Worm (Caenorhabditis elegans): ENCODE results near the gene R09F10.8.

Gene R09F10.8

ce11 chrX:8355350-8355749, 29.1 kb upstream of the R09F10.8 start:
- TF ChIP-seq nhr-12 (tag; optimal IDR thresholded peaks at IDR 0.05) (no peak), unc-120 (tag; optimal IDR thresholded peaks at IDR 0.05; ENCODE audit: poor library complexity, severe bottlenecking) (no peak), ceh-39 (tag; optimal IDR thresholded peaks at IDR 0.05) (no peak), hlh-1 (tag; optimal IDR thresholded peaks at IDR 0.05) (no peak), sptf-1 (tag; optimal IDR thresholded peaks at IDR 0.05) (no peak), pha-4 (tag; optimal IDR thresholded peaks at IDR 0.05) (no peak), mab-5 (tag; optimal IDR thresholded peaks at IDR 0.05) (no peak), nhr-237 (tag; optimal IDR thresholded peaks at IDR 0.05) (no peak), ceh-43 (GFP tag; optimal IDR thresholded peaks at IDR 0.05) (no peak), snpc-4 (tag; optimal IDR thresholded peaks at IDR 0.05) (no peak), bed-3 (GFP tag; optimal IDR thresholded peaks at IDR 0.05) (no peak), blmp-1 (tag; optimal IDR thresholded peaks at IDR 0.05) (no peak), lsy-2 (tag; optimal IDR thresholded peaks at IDR 0.05) (no peak), unc-62 (GFP tag; optimal IDR thresholded peaks at IDR 0.05) (no peak)

ce11 chrX:8354284-8354784, 28.1 kb upstream of the R09F10.8 start:
- TF ChIP-seq unc-120 (tag; optimal IDR thresholded peaks at IDR 0.05; ENCODE audit: poor library complexity, severe bottlenecking) (no peak), lsy-2 (tag; optimal IDR thresholded peaks at IDR 0.05) (no peak), tbx-8 (GFP tag; optimal IDR thresholded peaks at IDR 0.05) (no peak), ceh-39 (tag; optimal IDR thresholded peaks at IDR 0.05) (no peak), nhr-2 (tag; optimal IDR thresholded peaks at IDR 0.05) (no peak), pha-4 (tag; optimal IDR thresholded peaks at IDR 0.05) (no peak), ceh-43 (GFP tag; optimal IDR thresholded peaks at IDR 0.05) (no peak), elt-3 (tag; optimal IDR thresholded peaks at IDR 0.05) (no peak), sptf-1 (tag; optimal IDR thresholded peaks at IDR 0.05) (no peak), nhr-12 (tag; optimal IDR thresholded peaks at IDR 0.05) (no peak), ztf-11 (tag; optimal IDR thresholded peaks at IDR 0.05) (no peak), zip-8 (tag; optimal IDR thresholded peaks at IDR 0.05) (no peak), bed-3 (GFP tag; optimal IDR thresholded peaks at IDR 0.05) (no peak), lin-32 (GFP tag; optimal IDR thresholded peaks at IDR 0.05) (no peak), mab-5 (tag; optimal IDR thresholded peaks at IDR 0.05) (no peak), M03D4.4 (tag; optimal IDR thresholded peaks at IDR 0.05) (no peak), ces-1 (GFP tag; optimal IDR thresholded peaks at IDR 0.05) (no peak), nhr-28 (tag; optimal IDR thresholded peaks at IDR 0.05) (no peak)

DNA sequence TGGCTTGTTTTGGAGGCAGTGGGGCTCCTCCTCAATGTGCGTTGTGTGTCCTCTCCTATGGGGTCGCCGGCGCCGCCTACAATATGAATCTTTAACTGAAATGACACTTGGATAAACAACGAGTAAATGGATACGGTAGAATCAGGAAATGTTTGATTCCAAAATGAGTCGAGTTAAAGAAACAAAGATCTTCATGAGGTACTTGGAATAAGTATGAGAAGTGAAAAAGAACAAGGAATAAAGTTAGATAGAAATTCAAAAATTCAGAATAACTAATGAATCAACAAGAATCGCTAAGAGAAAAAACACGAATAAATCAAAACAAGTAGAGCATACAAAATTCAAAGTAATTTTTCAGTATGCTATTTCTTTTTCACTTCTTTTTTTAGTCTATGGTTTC, 24.7 kb upstream of the R09F10.8 start, which contains the start of gene npr-28:
TSS of gene npr-28 (minus strand) at position 101 of the 400 bp plus-strand sequence.
- TF ChIP-seq ceh-83 (GFP tag; optimal IDR thresholded peaks at IDR 0.05), result no peak
- no peak for TF ChIP-seq nhr-76 (tag; optimal IDR thresholded peaks at IDR 0.05)
- TF ChIP-seq ztf-11 (tag; optimal IDR thresholded peaks at IDR 0.05), result no peak
- TF ChIP-seq tbx-8 (GFP tag; optimal IDR thresholded peaks at IDR 0.05), result no peak
- no peak for TF ChIP-seq drap-1 (GFP tag; optimal IDR thresholded peaks at IDR 0.05)
- TF ChIP-seq sem-2 (GFP tag; optimal IDR thresholded peaks at IDR 0.05), result no peak
- TF ChIP-seq nhr-28 (tag; optimal IDR thresholded peaks at IDR 0.05), result no peak
- no peak for TF ChIP-seq cnd-1 (tag; optimal IDR thresholded peaks at IDR 0.05)
- no peak for TF ChIP-seq nhr-2 (tag; optimal IDR thresholded peaks at IDR 0.05)
- no peak for TF ChIP-seq unc-62 (GFP tag; optimal IDR thresholded peaks at IDR 0.05)
- TF ChIP-seq ceh-39 (tag; optimal IDR thresholded peaks at IDR 0.05), result no peak
- no peak for TF ChIP-seq flh-1 (GFP tag; optimal IDR thresholded peaks at IDR 0.05)
- TF ChIP-seq elt-3 (tag; optimal IDR thresholded peaks at IDR 0.05), result no peak
- TF ChIP-seq lin-32 (GFP tag; optimal IDR thresholded peaks at IDR 0.05), result no peak
- no peak for TF ChIP-seq ham-2 (GFP tag; optimal IDR thresholded peaks at IDR 0.05)
- TF ChIP-seq M03D4.4 (tag; optimal IDR thresholded peaks at IDR 0.05), result no peak
- no peak for TF ChIP-seq ceh-43 (GFP tag; optimal IDR thresholded peaks at IDR 0.05)
- no peak for TF ChIP-seq elt-1 (tag; optimal IDR thresholded peaks at IDR 0.05; ENCODE audit: borderline replicate concordance, insufficient read depth)
- no peak for TF ChIP-seq mls-2 (tag; optimal IDR thresholded peaks at IDR 0.05)

DNA sequence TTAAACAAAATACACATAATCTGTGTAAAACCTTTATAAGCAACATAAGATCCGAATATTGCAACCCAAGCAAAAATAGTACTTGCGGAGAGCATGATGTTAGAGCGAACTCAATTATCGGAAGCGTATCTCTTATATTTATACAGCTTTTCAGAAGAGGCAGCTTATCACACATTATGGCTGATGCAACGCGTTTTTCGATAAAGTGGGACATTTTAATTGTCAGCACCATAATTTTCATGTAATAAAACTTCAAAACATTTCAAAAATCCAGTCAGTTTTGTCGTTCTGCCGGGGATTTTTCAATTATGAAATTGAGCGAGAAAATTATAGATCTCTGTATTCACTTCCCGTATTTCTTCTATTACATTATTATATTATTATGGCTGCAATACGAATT, 20.0 kb upstream of the R09F10.8 start, which contains the start of gene drd-5:
TSS of gene drd-5 (minus strand) at position 101 of the 400 bp plus-strand sequence.
- TF ChIP-seq mab-5 (tag; optimal IDR thresholded peaks at IDR 0.05), result no peak
- TF ChIP-seq nhr-2 (tag; optimal IDR thresholded peaks at IDR 0.05), result no peak

DNA sequence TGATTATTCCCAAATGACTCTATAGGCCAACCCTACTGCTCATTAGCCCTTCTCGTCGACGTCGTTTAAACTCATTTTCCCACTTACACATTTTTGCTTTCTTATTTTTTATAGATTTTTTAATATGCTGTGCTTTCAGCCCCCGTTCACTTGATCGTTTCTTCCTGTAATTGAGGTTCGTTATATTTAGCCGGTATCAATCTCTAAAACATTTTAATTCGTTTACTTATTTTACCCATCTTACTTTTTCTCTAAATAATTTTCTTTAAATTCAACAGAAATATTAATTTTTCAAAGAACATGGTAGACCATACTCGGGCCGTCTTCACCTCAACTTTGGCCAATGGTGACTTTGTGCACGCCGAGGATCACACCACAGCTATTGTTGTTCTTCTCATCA, 15.4 kb upstream of the R09F10.8 start, which contains the start of gene F55E10.1:
TSS of gene F55E10.1 (plus strand) at position 301 of the 400 bp plus-strand sequence.
- TF ChIP-seq unc-62 (GFP tag; optimal IDR thresholded peaks at IDR 0.05) (no peak), sem-2 (GFP tag; optimal IDR thresholded peaks at IDR 0.05) (no peak), elt-1 (tag; optimal IDR thresholded peaks at IDR 0.05; ENCODE audit: borderline replicate concordance, insufficient read depth) (no peak), nhr-12 (tag; optimal IDR thresholded peaks at IDR 0.05) (no peak)
